Worm (Caenorhabditis elegans): ENCODE measurements around the gene srh-290.

- TF ChIP-seq lin-39 (tag; optimal IDR thresholded peaks at IDR 0.05) (no peak), nhr-11 (tag; optimal IDR thresholded peaks at IDR 0.05) (no peak), nhr-77 (tag; optimal IDR thresholded peaks at IDR 0.05) (no peak), unc-39 (tag; optimal IDR thresholded peaks at IDR 0.05) (no peak), lin-11 (tag; optimal IDR thresholded peaks at IDR 0.05) (no peak), aly-2 (tag; optimal IDR thresholded peaks at IDR 0.05) (no peak), blmp-1 (tag; optimal IDR thresholded peaks at IDR 0.05; ENCODE audit: insufficient read depth) (no peak), F13H6.1 (tag; optimal IDR thresholded peaks at IDR 0.05) (no peak), ztf-4 (tag; optimal IDR thresholded peaks at IDR 0.05) (no peak), skn-1 (tag; optimal IDR thresholded peaks at IDR 0.05) (no peak), lin-13 (GFP tag; optimal IDR thresholded peaks at IDR 0.05) (no peak)
These were observed 34.7 kb upstream of the srh-290 start, which contains the start of gene pgp-9 for ce11 chrV:17755592-17755991.

Measured in whole organism, L2 larva.